Fruit fly (Drosophila melanogaster) Kc167 (cell line): ENCODE data around the gene Nrg.

Experiments
- h ChIP-seq: fragments of >200 bp; optimal IDR thresholded peaks from 3 replicates; lab custom pipeline; 2018; ENCODE audit warnings: missing external identifiers
- psq ChIP-seq: fragments of >200 bp; optimal IDR thresholded peaks from 2 replicates; lab custom pipeline; 2017; ENCODE audit warnings: missing external identifiers
- ttk ChIP-seq: sonication (Bioruptor generic); optimal IDR thresholded peaks from 2 replicates; lab custom pipeline; 2017; ENCODE audit warnings: missing external identifiers

DNA sequence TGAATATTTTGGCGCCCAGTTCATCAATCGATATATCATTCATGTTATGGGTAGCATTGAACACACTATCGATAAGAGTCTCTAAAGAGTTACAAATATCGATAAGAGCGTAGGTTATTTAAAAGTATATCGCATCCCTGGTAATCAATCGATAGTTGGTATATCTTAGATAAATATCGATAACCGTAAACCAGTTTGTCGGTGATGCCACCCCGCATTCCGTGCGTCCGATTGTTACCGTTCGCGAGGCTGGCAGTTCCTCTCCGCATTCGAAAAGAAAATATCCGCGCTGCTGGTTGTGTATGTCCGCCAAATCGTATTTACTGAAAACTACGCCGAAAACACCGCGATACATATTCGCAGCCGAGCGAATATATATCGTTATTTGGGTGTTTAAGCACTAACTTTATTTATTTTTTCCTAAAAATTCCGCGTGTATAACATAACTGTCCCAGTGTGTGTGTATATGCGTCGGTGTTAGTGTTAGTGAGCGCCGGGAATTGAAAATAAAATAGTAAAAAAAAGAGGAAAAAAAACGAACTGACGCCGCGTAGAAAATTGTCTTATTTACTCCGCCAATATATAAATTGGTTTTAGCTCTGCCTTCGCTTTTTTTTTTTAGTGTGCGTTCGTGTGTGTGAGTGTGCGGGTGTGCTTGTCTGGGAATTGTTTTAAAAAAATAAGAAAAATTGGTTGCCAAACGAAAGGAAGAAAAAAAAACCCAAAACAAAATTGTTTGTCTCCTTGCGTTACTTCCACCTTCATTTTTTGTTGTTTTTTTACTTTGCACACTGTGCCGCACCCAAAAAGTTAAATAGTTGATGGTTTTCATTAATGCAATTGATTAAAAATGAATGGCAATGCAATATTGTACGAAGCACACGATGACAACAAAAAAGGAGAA lies at the start of gene Nrg:
- TF ChIP-seq ttk (lab: Kevin White, UChicago) (no peak), h (lab: Kevin White, UChicago) (no peak), psq (lab: Kevin White, UChicago) (no peak)
